Worm (Caenorhabditis elegans): ENCODE results near the gene str-164.

str-164 gene

ce11 chrIV:4986246-4986645 is 25.7 kb downstream of the str-164 start, which contains the start of gene clec-177:
TSS of gene clec-177 (plus strand) at chrIV:4986546.
- TF ChIP-seq fkh-10 (GFP tag; optimal IDR thresholded peaks at IDR 0.05) (no peak), lin-14 (GFP tag; optimal IDR thresholded peaks at IDR 0.05) (no peak), ztf-4 (tag; optimal IDR thresholded peaks at IDR 0.05) (no peak), unc-130 (tag; optimal IDR thresholded peaks at IDR 0.05) (no peak), mdl-1 (tag; optimal IDR thresholded peaks at IDR 0.05) (no peak), mab-9 (GFP tag; IDR thresholded peaks at IDR 0.05) (no peak), ces-1 (GFP tag; optimal IDR thresholded peaks at IDR 0.05) (no peak), nhr-237 (tag; optimal IDR thresholded peaks at IDR 0.05) (no peak), unc-62 (GFP tag; optimal IDR thresholded peaks at IDR 0.05) (no peak), dpl-1 (GFP tag; optimal IDR thresholded peaks at IDR 0.05) (no peak), ceh-88 (GFP tag; IDR thresholded peaks at IDR 0.05) (no peak), xbp-1 (tag; optimal IDR thresholded peaks at IDR 0.05) (no peak), sup-37 (GFP tag; optimal IDR thresholded peaks at IDR 0.05) (no peak), nhr-84 (tag; optimal IDR thresholded peaks at IDR 0.05) (no peak), irx-1 (tag; optimal IDR thresholded peaks at IDR 0.05) (no peak)

ce11 chrIV:4988531-4988930 is 28.0 kb downstream of the str-164 start, which contains the start of gene E03H12.7:
TSS of gene E03H12.7 (minus strand) at chrIV:4988631.
- TF ChIP-seq lin-14 (GFP tag; optimal IDR thresholded peaks at IDR 0.05) = no peak
- TF ChIP-seq ztf-4 (tag; optimal IDR thresholded peaks at IDR 0.05) = no peak
- TF ChIP-seq nhr-11 (tag; optimal IDR thresholded peaks at IDR 0.05) = no peak
- no peak for TF ChIP-seq ceh-63 (GFP tag; optimal IDR thresholded peaks at IDR 0.05)
- no peak for TF ChIP-seq fos-1 (tag; optimal IDR thresholded peaks at IDR 0.05)
- no peak for TF ChIP-seq lin-35 (GFP tag; optimal IDR thresholded peaks at IDR 0.05)
- no peak for TF ChIP-seq unc-98 (GFP tag; IDR thresholded peaks at IDR 0.05)
- TF ChIP-seq unc-30 (tag; optimal IDR thresholded peaks at IDR 0.05) = no peak
- no peak for TF ChIP-seq snu-23 (GFP tag; optimal IDR thresholded peaks at IDR 0.05)
- no peak for TF ChIP-seq dpl-1 (GFP tag; optimal IDR thresholded peaks at IDR 0.05)
- TF ChIP-seq snpc-4 (tag; optimal IDR thresholded peaks at IDR 0.05) = no peak
- no peak for TF ChIP-seq C04F5.9 (tag; optimal IDR thresholded peaks at IDR 0.05)
- no peak for TF ChIP-seq nhr-85 (tag)
- no peak for TF ChIP-seq ceh-90 (tag; optimal IDR thresholded peaks at IDR 0.05)
- TF ChIP-seq mep-1 (tag; optimal IDR thresholded peaks at IDR 0.05) = no peak
- no peak for TF ChIP-seq aha-1 (tag; optimal IDR thresholded peaks at IDR 0.05)
- TF ChIP-seq ceh-88 (GFP tag; IDR thresholded peaks at IDR 0.05) = no peak
- TF ChIP-seq ama-1 (optimal IDR thresholded peaks at IDR 0.05) = no peak
- TF ChIP-seq nhr-47 (tag; optimal IDR thresholded peaks at IDR 0.05) = no peak
- TF ChIP-seq efl-3 (GFP tag; optimal IDR thresholded peaks at IDR 0.05) = no peak

- TF ChIP-seq efl-1 (optimal IDR thresholded peaks at IDR 0.05) (no peak), efl-1 (GFP tag; optimal IDR thresholded peaks at IDR 0.05 in 1 of 2) (no peak), fos-1 (tag; optimal IDR thresholded peaks at IDR 0.05) (no peak), jun-1 (tag; optimal IDR thresholded peaks at IDR 0.05) (no peak), nhr-11 (tag; optimal IDR thresholded peaks at IDR 0.05) (no peak), blmp-1 (tag; optimal IDR thresholded peaks at IDR 0.05) (no peak), ama-1 (optimal IDR thresholded peaks at IDR 0.05) (no peak), unc-62 (GFP tag; optimal IDR thresholded peaks at IDR 0.05) (no peak), nhr-12 (tag; optimal IDR thresholded peaks at IDR 0.05) (no peak), pag-3 (tag; optimal IDR thresholded peaks at IDR 0.05; ENCODE audit: borderline replicate concordance, insufficient read depth) (no peak), nhr-85 (tag) (no peak), sox-4 (tag; optimal IDR thresholded peaks at IDR 0.05) (no peak), sptf-1 (tag; optimal IDR thresholded peaks at IDR 0.05) (no peak), nhr-19 (GFP tag; conservative IDR thresholded peaks at IDR 0.05) (no peak), lin-39 (tag; optimal IDR thresholded peaks at IDR 0.05) (no peak), pqm-1 (tag; optimal IDR thresholded peaks at IDR 0.05) (no peak), Y116A8C.19 (tag; optimal IDR thresholded peaks at IDR 0.05; ENCODE audit: borderline replicate concordance) (no peak), aha-1 (tag; optimal IDR thresholded peaks at IDR 0.05) (no peak), elt-2 (tag; optimal IDR thresholded peaks at IDR 0.05) (no peak), mep-1 (tag; optimal IDR thresholded peaks at IDR 0.05) (no peak)
Measured at ce11 chrIV:4992089-4992488, 31.6 kb downstream of the str-164 start, which contains the start of gene str-162. TSS of gene str-162 (plus strand) at chrIV:4992389.

All from whole organism, L1 larva.